Fruit fly (Drosophila melanogaster) whole organism, pupa: ENCODE data around the gene CG42581.
A peak's percentile ranks its signal among the peaks of the same experiment; 100 is the strongest.
"Not testable (repeated sequence)": the region's sequence is repeated elsewhere in the genome, so short reads cannot be mapped to it uniquely, and the experiment has no call there.

Experiments used
- CG10348 ChIP-seq: fragments of 200-800 bp; sonication (Bioruptor generic); IDR thresholded peaks from 2 replicates; pipeline ENCODE4 v1.3.6; 2022; ENCODE audit warnings: missing biosample characterization, missing genetic modification characterization
- CG12605 ChIP-seq: fragments of 200-800 bp; sonication (Bioruptor generic); IDR thresholded peaks from 2 replicates; pipeline ENCODE4 v1.3.6; 2022; ENCODE audit warnings: missing biosample characterization, missing genetic modification characterization
- CG13204 ChIP-seq: fragments of 200-800 bp; sonication (Bioruptor generic); optimal IDR thresholded peaks from 2 replicates; lab custom pipeline; 2018; ENCODE audit warnings: missing biosample characterization, mild to moderate bottlenecking, missing genetic modification characterization, moderate library complexity
- CG14655 ChIP-seq: fragments of 200-800 bp; sonication (Bioruptor generic); optimal IDR thresholded peaks from 3 replicates; lab custom pipeline; 2017; ENCODE audit warnings: mild to moderate bottlenecking, missing biosample characterization, missing genetic modification reagents, missing genetic modification characterization
- CG15710 ChIP-seq: fragments of 200-800 bp; sonication (Bioruptor generic); optimal IDR thresholded peaks from 2 replicates; lab custom pipeline; 2018; ENCODE audit warnings: missing biosample characterization, mild to moderate bottlenecking, missing genetic modification characterization, moderate library complexity
- CG17806 ChIP-seq: fragments of 200-800 bp; sonication (Bioruptor generic); optimal IDR thresholded peaks from 2 replicates; lab custom pipeline; 2018; ENCODE audit warnings: missing biosample characterization, mild to moderate bottlenecking, missing genetic modification characterization, moderate library complexity
- CG32121 ChIP-seq: fragments of 200-800 bp; sonication (Bioruptor generic); IDR thresholded peaks from 2 replicates; pipeline ENCODE4 v1.3.6; 2022; ENCODE audit warnings: missing biosample characterization, missing genetic modification characterization
- CG34367 ChIP-seq: fragments of 200-800 bp; sonication (Bioruptor generic); optimal IDR thresholded peaks from 2 replicates; lab custom pipeline; 2018; ENCODE audit warnings: missing biosample characterization, mild to moderate bottlenecking, missing genetic modification characterization
- CG4496 ChIP-seq: fragments of 200-800 bp; sonication (Bioruptor generic); IDR thresholded peaks from 3 replicates; pipeline ENCODE4 v1.3.6; 2022; ENCODE audit warnings: missing biosample characterization, missing genetic modification characterization
- CG8159 ChIP-seq: fragments of 200-800 bp; sonication (Bioruptor generic); optimal IDR thresholded peaks from 3 replicates; lab custom pipeline; 2018; ENCODE audit warnings: missing biosample characterization, mild to moderate bottlenecking, missing genetic modification characterization, moderate library complexity
- CG8301 ChIP-seq: fragments of 200-800 bp; sonication (Bioruptor generic); optimal IDR thresholded peaks from 2 replicates; lab custom pipeline; 2018; ENCODE audit warnings: missing biosample characterization, mild to moderate bottlenecking, missing genetic modification characterization
- CG9948 ChIP-seq: fragments of 200-800 bp; sonication (Bioruptor generic); optimal IDR thresholded peaks from 2 replicates; lab custom pipeline; 2018; ENCODE audit warnings: missing biosample characterization, mild to moderate bottlenecking, missing genetic modification characterization, moderate library complexity
- D1 ChIP-seq: fragments of 200-800 bp; sonication (Bioruptor generic); optimal IDR thresholded peaks from 2 replicates; lab custom pipeline; 2018; ENCODE audit warnings: missing biosample characterization, mild to moderate bottlenecking, missing genetic modification characterization, moderate library complexity
- EcR ChIP-seq: fragments of 200-800 bp; sonication (Bioruptor generic); optimal IDR thresholded peaks from 3 replicates; lab custom pipeline; 2019; ENCODE audit warnings: missing biosample characterization, missing genetic modification characterization, mild to moderate bottlenecking, moderate library complexity, missing genetic modification reagents
- Ets98B ChIP-seq: fragments of 200-800 bp; sonication (Bioruptor generic); IDR thresholded peaks from 2 replicates; pipeline ENCODE4 v1.3.6; 2022; ENCODE audit warnings: missing biosample characterization, missing genetic modification characterization
- Pif1A ChIP-seq: fragments of 200-800 bp; sonication (Bioruptor generic); optimal IDR thresholded peaks from 3 replicates; lab custom pipeline; 2016; ENCODE audit warnings: missing biosample characterization, missing genetic modification characterization
- Pif1B ChIP-seq: fragments of 200-800 bp; sonication (Bioruptor generic); optimal IDR thresholded peaks from 3 replicates; lab custom pipeline; 2016; ENCODE audit warnings: missing biosample characterization, missing genetic modification characterization
- Snoo ChIP-seq: fragments of 200-800 bp; sonication (Bioruptor generic); optimal IDR thresholded peaks from 3 replicates; lab custom pipeline; 2017; ENCODE audit warnings: missing biosample characterization, mild to moderate bottlenecking, missing genetic modification characterization, inconsistent platforms
- fd96Ca ChIP-seq: fragments of 200-800 bp; sonication (Bioruptor generic); IDR thresholded peaks from 3 replicates; pipeline ENCODE4 v1.3.6; 2022; ENCODE audit warnings: missing biosample characterization, missing genetic modification characterization
- gl ChIP-seq: fragments of 200-800 bp; sonication (Bioruptor generic); optimal IDR thresholded peaks from 2 replicates; lab custom pipeline; 2018; ENCODE audit warnings: missing biosample characterization, mild to moderate bottlenecking, missing genetic modification characterization
- rn ChIP-seq: fragments of 200-800 bp; sonication (Bioruptor generic); IDR thresholded peaks from 2 replicates; pipeline ENCODE4 v1.3.6; 2022; ENCODE audit warnings: missing biosample characterization, missing genetic modification characterization

Gene CG42581

dm6 chrX:20096374-20096773 is at the start of gene CG42581:
Gene CG42581 (minus strand): TSS chrX:20096474.
- not testable (repeated sequence) for TF ChIP-seq D1 (tag; lab: Kevin White, UChicago); fd96Ca; CG32121
- TF ChIP-seq, all 21 proteins: peak for 0; not testable (repeated sequence) for 21

DNA sequence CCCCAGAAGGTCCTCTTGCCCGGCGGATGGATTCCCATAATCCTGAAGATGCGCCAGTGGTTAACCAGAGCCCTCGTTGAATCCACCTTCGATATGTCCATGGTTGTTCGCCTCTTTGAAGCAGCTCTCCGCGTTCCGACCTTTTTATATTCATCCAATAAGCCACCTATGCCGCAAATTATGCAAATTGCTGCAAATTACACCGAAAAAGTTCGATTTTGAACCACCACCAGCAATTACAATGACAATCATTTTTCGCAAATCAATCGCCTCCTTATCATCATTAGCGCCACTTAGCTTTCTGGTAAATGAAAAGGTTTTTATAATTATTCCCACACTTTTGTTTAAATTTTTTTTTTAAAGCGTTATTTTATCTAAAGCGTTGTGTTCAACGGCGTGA is 46.8 kb upstream of the CG42581 start, which contains the start of gene Or19a:
Gene Or19a (minus strand): TSS at position 101 of the 400 bp plus-strand sequence.
- not testable (repeated sequence) for TF ChIP-seq CG14655 (GFP tag; lab: Kevin White, UChicago); Pif1B (GFP tag; lab: Kevin White, UChicago); CG9948 (tag; lab: Kevin White, UChicago)

DNA sequence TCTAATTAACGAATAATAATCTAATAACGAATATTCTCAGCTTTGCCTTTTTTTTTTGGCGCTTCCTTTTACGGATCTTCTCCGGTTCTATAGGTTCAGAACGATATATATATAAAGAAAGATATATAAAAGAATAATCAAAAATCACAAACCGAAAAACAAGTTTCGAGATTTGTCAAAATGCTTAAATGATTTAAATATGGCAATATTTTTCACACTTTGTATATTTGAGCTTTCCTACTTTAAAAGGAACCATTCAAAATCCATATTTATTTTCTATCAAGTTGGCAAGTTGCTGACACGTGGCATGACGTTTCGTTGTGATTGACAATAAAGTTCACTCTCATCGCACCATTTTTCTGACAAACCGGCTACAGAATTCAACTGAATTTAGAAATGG is 44.4 kb upstream of the CG42581 start, which contains the start of gene CG34332:
Gene CG34332 (plus strand): TSS at position 301 of the 400 bp plus-strand sequence.
- TF ChIP-seq CG4496 (GFP tag; lab: Robert Waterston, UW) (no peak), rn (GFP tag; lab: Robert Waterston, UW) (no peak), CG32121 (no peak), Pif1A (no peak), CG34367 (tag; lab: Kevin White, UChicago) (no peak), CG13204 (GFP tag; lab: Kevin White, UChicago) (no peak), D1 (tag; lab: Kevin White, UChicago) (no peak), gl (tag; lab: Kevin White, UChicago) (no peak), fd96Ca (no peak)

dm6 chrX:20139493-20139892 is 43.2 kb upstream of the CG42581 start, which contains the start of gene CG42583:
Gene CG42583 (plus strand): TSS chrX:20139793.
- no peak for TF ChIP-seq Ets98B (GFP tag; lab: Robert Waterston, UW)

DNA sequence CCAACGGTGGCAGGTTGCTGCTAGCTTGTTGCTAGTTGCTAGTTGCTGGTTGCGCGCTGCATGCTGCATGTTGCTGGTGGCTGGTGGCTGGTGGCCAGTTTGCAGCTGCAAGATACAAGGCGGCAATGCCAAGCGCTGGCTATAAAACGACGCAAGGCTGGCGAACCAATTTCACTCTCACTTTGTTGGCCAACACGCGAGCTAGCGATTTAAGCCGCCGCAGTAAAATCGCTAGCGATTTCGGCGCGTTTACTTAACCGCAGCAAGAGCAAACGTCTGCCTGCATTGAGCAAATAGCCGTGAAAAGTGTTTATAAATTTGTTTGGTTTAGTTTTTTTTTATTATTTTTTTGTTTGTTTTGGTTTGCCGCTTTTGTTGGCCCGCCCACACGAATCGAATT is 37.2 kb upstream of the CG42581 start, which contains the start of gene CG15322:
Gene CG15322 (plus strand): TSS at position 148 of the 400 bp plus-strand sequence.
- no peak for TF ChIP-seq gl (tag; lab: Kevin White, UChicago)
- no peak for TF ChIP-seq Snoo (tag; lab: Kevin White, UChicago)
- no peak for TF ChIP-seq Pif1B (GFP tag; lab: Kevin White, UChicago)
- TF ChIP-seq CG8301, result no peak
- no peak for TF ChIP-seq fd96Ca
- no peak for TF ChIP-seq CG12605 (GFP tag; lab: Robert Waterston, UW)
- TF ChIP-seq CG14655 (GFP tag; lab: Kevin White, UChicago), result no peak
- TF ChIP-seq CG17806 (tag; lab: Kevin White, UChicago), result no peak
- no peak for TF ChIP-seq CG32121
- TF ChIP-seq rn (GFP tag; lab: Robert Waterston, UW), result no peak
- TF ChIP-seq CG8159 (tag; lab: Kevin White, UChicago), result no peak
- no peak for TF ChIP-seq Pif1A
- TF ChIP-seq Ets98B (GFP tag; lab: Robert Waterston, UW), result no peak
- no peak for TF ChIP-seq EcR (GFP tag; lab: Kevin White, UChicago)
- TF ChIP-seq CG15710 (tag; lab: Kevin White, UChicago), result no peak
- TF ChIP-seq CG34367 (tag; lab: Kevin White, UChicago), result no peak
- TF ChIP-seq D1 (tag; lab: Kevin White, UChicago), result no peak
- no peak for TF ChIP-seq CG4496 (GFP tag; lab: Robert Waterston, UW)
- no peak for TF ChIP-seq CG9948 (tag; lab: Kevin White, UChicago)

DNA sequence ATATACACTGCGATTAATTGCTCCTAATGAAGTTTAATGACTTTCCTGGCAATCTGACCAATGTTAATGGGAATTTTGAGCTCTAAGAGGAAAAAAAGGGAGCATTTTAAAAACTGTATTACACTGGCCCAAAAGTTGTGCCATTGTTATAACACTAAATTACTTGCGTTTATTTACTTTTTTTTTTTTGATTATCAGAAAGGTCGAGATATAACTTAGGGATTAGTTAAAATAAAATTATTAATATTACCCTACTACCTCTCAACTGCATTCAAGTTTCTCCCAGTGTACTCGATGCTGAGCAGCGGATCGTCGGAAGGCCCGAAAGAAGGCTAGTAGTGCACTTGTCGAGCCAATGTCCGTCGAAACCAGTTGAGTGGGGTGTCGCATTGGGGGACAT is 34.2 kb upstream of the CG42581 start:
- TF ChIP-seq CG12605 (GFP tag; lab: Robert Waterston, UW) (0 out of 2 replicates have a peak, but pooled peaks have one; percentile 18), CG13204 (GFP tag; lab: Kevin White, UChicago) (no peak), Snoo (tag; lab: Kevin White, UChicago) (no peak), fd96Ca (peak; percentile 37; the same call in 1 of the 3 replicates), CG8159 (tag; lab: Kevin White, UChicago) (no peak), CG8301 (peak; percentile 66), D1 (tag; lab: Kevin White, UChicago) (no peak), CG15710 (tag; lab: Kevin White, UChicago) (no peak), CG10348 (GFP tag; lab: Robert Waterston, UW) (no peak), CG32121 (peak; percentile 66), Ets98B (GFP tag; lab: Robert Waterston, UW) (peak; percentile 45; the same call in 1 of the 2 replicates), CG17806 (tag; lab: Kevin White, UChicago) (no peak), CG4496 (GFP tag; lab: Robert Waterston, UW) (peak; percentile 70), Pif1B (GFP tag; lab: Kevin White, UChicago) (peak; percentile 4), rn (GFP tag; lab: Robert Waterston, UW) (no peak), gl (tag; lab: Kevin White, UChicago) (no peak), CG9948 (tag; lab: Kevin White, UChicago) (peak; percentile 14), CG34367 (tag; lab: Kevin White, UChicago) (no peak), EcR (GFP tag; lab: Kevin White, UChicago) (no peak), Pif1A (peak; percentile 42), CG14655 (GFP tag; lab: Kevin White, UChicago) (peak; percentile 75)

DNA sequence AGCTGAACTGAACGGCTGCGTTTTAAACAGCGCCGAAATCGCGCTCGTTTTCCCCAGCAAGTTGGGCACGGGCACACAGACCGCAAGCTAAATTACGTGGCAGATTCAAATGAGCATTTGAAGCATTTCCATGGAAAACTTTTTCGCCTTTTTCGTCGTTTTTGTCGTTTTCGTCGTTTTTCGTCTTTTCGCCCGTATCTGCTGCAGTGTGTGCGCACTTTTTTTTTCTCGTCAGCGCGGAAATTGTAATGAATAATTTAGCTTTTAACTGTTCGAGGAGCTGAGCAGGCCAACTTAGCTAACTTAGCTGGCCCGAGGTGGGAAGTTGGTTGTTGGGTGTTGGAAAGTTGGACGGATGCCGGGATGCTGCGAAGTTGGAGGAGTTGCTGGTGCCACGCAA is 33.3 kb upstream of the CG42581 start:
- TF ChIP-seq Pif1B (GFP tag; lab: Kevin White, UChicago) (no peak), D1 (tag; lab: Kevin White, UChicago) (no peak), CG13204 (GFP tag; lab: Kevin White, UChicago) (no peak), CG8301 (no peak), CG34367 (tag; lab: Kevin White, UChicago) (no peak), Ets98B (GFP tag; lab: Robert Waterston, UW) (peak; percentile 62; the same call in 1 of the 2 replicates), CG9948 (tag; lab: Kevin White, UChicago) (no peak), Snoo (tag; lab: Kevin White, UChicago) (no peak), rn (GFP tag; lab: Robert Waterston, UW) (no peak), Pif1A (no peak), CG32121 (no peak), CG8159 (tag; lab: Kevin White, UChicago) (no peak), CG12605 (GFP tag; lab: Robert Waterston, UW) (0 out of 2 replicates have a peak, but pooled peaks have one; percentile 25), CG17806 (tag; lab: Kevin White, UChicago) (no peak), CG14655 (GFP tag; lab: Kevin White, UChicago) (no peak), CG15710 (tag; lab: Kevin White, UChicago) (no peak), CG4496 (GFP tag; lab: Robert Waterston, UW) (peak; percentile 58; the same call in 2 of the 3 replicates)
